Worm (Caenorhabditis elegans) whole organism, L1 larva: ENCODE data around the gene unk-1.
A peak's percentile ranks its signal among the peaks of the same experiment; 100 is the strongest.

Source experiments
- C16A3.4 ChIP-seq: fragments of 150-350 bp; optimal IDR thresholded peaks from 2 replicates; lab custom pipeline; 2014; ENCODE audit warnings: missing biosample characterization, missing genetic modification characterization
- Y116A8C.19 ChIP-seq: sonication (generic microtip); optimal IDR thresholded peaks from 2 replicates; lab custom pipeline; 2016; ENCODE audit warnings: missing compliant biosample characterization, missing genetic modification characterization, borderline replicate concordance
- ama-1 ChIP-seq: fragments of 150-350 bp; optimal IDR thresholded peaks from 2 replicates; lab custom pipeline; 2014
- blmp-1 ChIP-seq: fragments of 150-350 bp; optimal IDR thresholded peaks from 2 replicates; lab custom pipeline; 2014; ENCODE audit warnings: missing biosample characterization, missing genetic modification characterization
- ceh-82 ChIP-seq, 3 experiments: fragments of 150-350 bp in 1 of 3; sonication (generic microtip) in 2 of 3; optimal IDR thresholded peaks; 2 replicates each; lab custom pipeline; 2014 to 2017; ENCODE audit warnings: missing biosample characterization in 3 of 3, missing genetic modification characterization in 3 of 3
- dsc-1 ChIP-seq: sonication (generic microtip); optimal IDR thresholded peaks from 2 replicates; lab custom pipeline; 2016; ENCODE audit warnings: mild to moderate bottlenecking, missing genetic modification characterization, missing compliant biosample characterization
- efl-1 ChIP-seq, 4 experiments: fragments of 150-350 bp; optimal IDR thresholded peaks in 3 of 4; peaks in 1 of 4; 1 replicate in 1 of 4; 2 replicates in 3 of 4; lab custom pipeline; 2014; ENCODE audit warnings: missing biosample characterization in 2 of 4, missing genetic modification characterization in 2 of 4, missing genetic modification reagents in 2 of 4
- efl-3 ChIP-seq: fragments of 200-800 bp; sonication (Bioruptor generic); optimal IDR thresholded peaks from 2 replicates; lab custom pipeline; 2018; ENCODE audit warnings: mild to moderate bottlenecking, missing genetic modification characterization, missing compliant biosample characterization
- elt-3 ChIP-seq, 6 experiments: fragments of 150-350 bp in 1 of 6; sonication (generic microtip); optimal IDR thresholded peaks; 2 replicates each; lab custom pipeline; 2017 to 2018; ENCODE audit warnings: missing biosample characterization in 6 of 6, missing genetic modification characterization in 6 of 6, inconsistent platforms in 1 of 6
- fkh-10 ChIP-seq: sonication (generic microtip); optimal IDR thresholded peaks from 2 replicates; lab custom pipeline; 2017; ENCODE audit warnings: missing biosample characterization, missing genetic modification reagents, missing genetic modification characterization
- fkh-4 ChIP-seq: sonication (generic microtip); optimal IDR thresholded peaks from 2 replicates; lab custom pipeline; 2016; ENCODE audit warnings: missing compliant biosample characterization, missing genetic modification characterization, borderline replicate concordance
- fos-1 ChIP-seq: fragments of 150-350 bp; optimal IDR thresholded peaks from 2 replicates; lab custom pipeline; 2014; ENCODE audit warnings: missing biosample characterization, missing genetic modification characterization
- irx-1 ChIP-seq: sonication (generic microtip); optimal IDR thresholded peaks from 2 replicates; lab custom pipeline; 2016; ENCODE audit warnings: missing genetic modification characterization, missing compliant biosample characterization
- jun-1 ChIP-seq: fragments of 150-350 bp; optimal IDR thresholded peaks from 2 replicates; lab custom pipeline; 2014; ENCODE audit warnings: missing biosample characterization, missing genetic modification reagents, missing genetic modification characterization
- lin-14 ChIP-seq: fragments of 200-800 bp; sonication (Bioruptor generic); optimal IDR thresholded peaks from 2 replicates; lab custom pipeline; 2018; ENCODE audit warnings: mild to moderate bottlenecking, missing genetic modification characterization, moderate library complexity, missing compliant biosample characterization
- lin-15B ChIP-seq: fragments of 150-350 bp; sonication (generic microtip); optimal IDR thresholded peaks from 3 replicates; lab custom pipeline; 2014; ENCODE audit warnings: missing biosample characterization, missing genetic modification characterization
- lin-35 ChIP-seq, 2 experiments: fragments of 150-350 bp; optimal IDR thresholded peaks; 2 replicates each; lab custom pipeline; 2014; ENCODE audit warnings: missing biosample characterization in 2 of 2, missing genetic modification characterization in 2 of 2, missing genetic modification reagents in 2 of 2
- lin-39 ChIP-seq: fragments of 150-350 bp; optimal IDR thresholded peaks from 2 replicates; lab custom pipeline; 2014; ENCODE audit warnings: missing biosample characterization, missing genetic modification reagents, missing genetic modification characterization
- lir-3 ChIP-seq: sonication (generic microtip); optimal IDR thresholded peaks from 2 replicates; lab custom pipeline; 2016; ENCODE audit warnings: mild to moderate bottlenecking, missing genetic modification characterization, moderate library complexity, missing compliant biosample characterization; ENCODE audit not compliant: poor library complexity
- mab-9 ChIP-seq: fragments of 200-800 bp; sonication (Bioruptor generic); IDR thresholded peaks from 2 replicates; pipeline ENCODE4 v1.3.6; 2022; ENCODE audit warnings: missing genetic modification reagents, missing genetic modification characterization, missing compliant biosample characterization
- mep-1 ChIP-seq: fragments of 150-350 bp; optimal IDR thresholded peaks from 2 replicates; lab custom pipeline; 2014; ENCODE audit warnings: missing biosample characterization, missing genetic modification characterization
- nhr-11 ChIP-seq: fragments of 150-350 bp; optimal IDR thresholded peaks from 2 replicates; lab custom pipeline; 2014; ENCODE audit warnings: missing biosample characterization, missing genetic modification characterization
- nhr-19 ChIP-seq: fragments of 200-800 bp; sonication (Bioruptor generic); conservative IDR thresholded peaks from 2 replicates; pipeline ENCODE4 v1.3.6; 2022; ENCODE audit warnings: missing genetic modification characterization, missing compliant biosample characterization
- nhr-20 ChIP-seq: sonication (generic microtip); optimal IDR thresholded peaks from 2 replicates; lab custom pipeline; 2016; ENCODE audit warnings: mild to moderate bottlenecking, missing genetic modification characterization, missing compliant biosample characterization
- nhr-47 ChIP-seq: sonication (generic microtip); optimal IDR thresholded peaks from 2 replicates; lab custom pipeline; 2016; ENCODE audit warnings: mild to moderate bottlenecking, missing genetic modification characterization, moderate library complexity, missing compliant biosample characterization
- nhr-71 ChIP-seq: sonication (generic microtip); optimal IDR thresholded peaks from 2 replicates; lab custom pipeline; 2016; ENCODE audit warnings: mild to moderate bottlenecking, missing genetic modification characterization, moderate library complexity, missing compliant biosample characterization
- nhr-90 ChIP-seq: sonication (generic microtip); optimal IDR thresholded peaks from 2 replicates; lab custom pipeline; 2016; ENCODE audit warnings: mild to moderate bottlenecking, missing genetic modification characterization, missing compliant biosample characterization; ENCODE audit not compliant: poor library complexity
- rnt-1 ChIP-seq: sonication (generic microtip); optimal IDR thresholded peaks from 2 replicates; lab custom pipeline; 2016; ENCODE audit warnings: mild to moderate bottlenecking, missing genetic modification characterization, moderate library complexity, missing compliant biosample characterization
- snu-23 ChIP-seq: sonication (generic microtip); optimal IDR thresholded peaks from 2 replicates; lab custom pipeline; 2016; ENCODE audit warnings: missing genetic modification characterization, missing compliant biosample characterization
- sox-4 ChIP-seq: sonication (generic microtip); optimal IDR thresholded peaks from 2 replicates; lab custom pipeline; 2016; ENCODE audit warnings: missing genetic modification characterization, missing compliant biosample characterization
- sup-37 ChIP-seq: fragments of 200-800 bp; sonication (Bioruptor generic); optimal IDR thresholded peaks from 2 replicates; lab custom pipeline; 2018; ENCODE audit warnings: mild to moderate bottlenecking, missing genetic modification characterization, missing compliant biosample characterization
- swsn-7 ChIP-seq: sonication (generic microtip); optimal IDR thresholded peaks from 2 replicates; lab custom pipeline; 2016; ENCODE audit warnings: missing genetic modification characterization, missing compliant biosample characterization
- tlp-1 ChIP-seq: fragments of 150-350 bp; optimal IDR thresholded peaks from 2 replicates; lab custom pipeline; 2014; ENCODE audit warnings: missing biosample characterization, missing genetic modification characterization
- unc-130 ChIP-seq: fragments of 150-350 bp; optimal IDR thresholded peaks from 2 replicates; lab custom pipeline; 2017; ENCODE audit warnings: missing biosample characterization, missing genetic modification characterization, inconsistent platforms
- xbp-1 ChIP-seq: sonication (generic microtip); optimal IDR thresholded peaks from 2 replicates; lab custom pipeline; 2016; ENCODE audit warnings: missing genetic modification characterization, missing compliant biosample characterization
- zag-1 ChIP-seq: fragments of 150-350 bp; optimal IDR thresholded peaks from 2 replicates; lab custom pipeline; 2014; ENCODE audit warnings: missing biosample characterization, missing genetic modification characterization
- ztf-11 ChIP-seq, 2 experiments: sonication (generic microtip); optimal IDR thresholded peaks; 2 replicates each; lab custom pipeline; 2016 to 2017; ENCODE audit warnings: missing genetic modification characterization in 2 of 2, missing biosample characterization in 1 of 2, missing compliant biosample characterization in 1 of 2

unk-1 gene

DNA sequence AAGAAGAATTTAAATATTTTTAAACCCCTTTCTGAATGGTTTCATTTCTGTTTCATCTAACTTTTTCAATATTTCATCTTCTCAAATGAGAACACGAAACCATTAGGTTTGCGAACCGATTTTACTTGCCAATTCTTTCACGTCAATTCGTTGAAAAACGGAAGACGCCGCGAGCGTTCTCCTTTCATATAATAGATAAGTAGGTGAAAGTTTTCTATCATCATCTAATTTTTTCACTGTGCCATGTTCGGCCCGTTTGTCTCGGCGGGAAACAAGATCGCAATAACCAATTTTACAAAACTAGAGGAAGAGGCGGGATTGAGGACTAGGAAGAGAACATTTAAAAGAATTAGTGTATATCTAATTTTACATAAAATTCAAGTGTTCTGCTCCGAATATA lies 30.4 kb downstream of the unk-1 start, which contains the start of gene C18A11.4:
Gene C18A11.4 (plus strand): TSS at position 367 of the 400 bp plus-strand sequence.
- no peak for TF ChIP-seq irx-1
- peak; percentile 85 for TF ChIP-seq blmp-1 (tag; lab: Kevin White, UChicago)

ce11 chrX:8048637-8049036 lies 33.9 kb downstream of the unk-1 start:
- TF ChIP-seq mab-9 (GFP tag; lab: Robert Waterston, UW) (no peak), lir-3 (tag; lab: Kevin White, UChicago) (peak; percentile 12), lin-14 (GFP tag; lab: Kevin White, UChicago) (peak; percentile 26), sup-37 (GFP tag; lab: Kevin White, UChicago) (no peak), fkh-4 (tag; lab: Kevin White, UChicago) (no peak), ceh-82 (tag; optimal IDR thresholded peaks at IDR 0.05; lab: Kevin White, UChicago) (peak in 1 of 3 experiments; percentile 15), sox-4 (tag; lab: Kevin White, UChicago) (peak; percentile 9), zag-1 (tag; lab: Kevin White, UChicago) (no peak), fos-1 (tag; lab: Kevin White, UChicago) (peak; percentile 7), nhr-90 (tag; lab: Kevin White, UChicago) (peak; percentile 56), swsn-7 (peak; percentile 9), nhr-47 (tag; lab: Kevin White, UChicago) (peak; percentile 63), Y116A8C.19 (tag; lab: Kevin White, UChicago) (no peak), efl-3 (GFP tag; lab: Kevin White, UChicago) (no peak), ztf-11 (tag; optimal IDR thresholded peaks at IDR 0.05; lab: Kevin White, UChicago) (no peak), nhr-71 (tag; lab: Kevin White, UChicago) (peak; percentile 50), xbp-1 (peak; percentile 38), snu-23 (GFP tag; lab: Kevin White, UChicago) (peak; percentile 68), lin-39 (peak; percentile 41), elt-3 (tag; optimal IDR thresholded peaks at IDR 0.05; lab: Kevin White, UChicago) (peak in 1 of 6 experiments; percentile 2), mep-1 (tag; lab: Kevin White, UChicago) (peak; percentile 50), nhr-20 (tag; lab: Kevin White, UChicago) (peak; percentile 45), rnt-1 (peak; percentile 14), lin-35 (GFP tag; optimal IDR thresholded peaks at IDR 0.05; lab: Kevin White, UChicago) (peak in 1 of 2 experiments; percentile 33), lin-15B (tag; lab: Kevin White, UChicago) (no peak), C16A3.4 (tag; lab: Kevin White, UChicago) (peak; percentile 40), fkh-10 (GFP tag; lab: Kevin White, UChicago) (no peak), tlp-1 (tag; lab: Kevin White, UChicago) (no peak), dsc-1 (tag; lab: Kevin White, UChicago) (peak; percentile 65), efl-1 (optimal IDR thresholded peaks at IDR 0.05; lab: Kevin White, UChicago) (peak in 1 of 2 experiments; percentile 9), efl-1 (GFP tag; optimal IDR thresholded peaks at IDR 0.05 in 1 of 2; lab: Kevin White, UChicago) (no peak), jun-1 (peak; percentile 55), unc-130 (tag; lab: Kevin White, UChicago) (no peak), nhr-19 (peak; percentile 35; the same call in 1 of the 2 replicates), blmp-1 (tag; lab: Kevin White, UChicago) (no peak), nhr-11 (tag; lab: Kevin White, UChicago) (no peak)
- TF ChIP-seq, all 84 proteins: peak for 22

DNA sequence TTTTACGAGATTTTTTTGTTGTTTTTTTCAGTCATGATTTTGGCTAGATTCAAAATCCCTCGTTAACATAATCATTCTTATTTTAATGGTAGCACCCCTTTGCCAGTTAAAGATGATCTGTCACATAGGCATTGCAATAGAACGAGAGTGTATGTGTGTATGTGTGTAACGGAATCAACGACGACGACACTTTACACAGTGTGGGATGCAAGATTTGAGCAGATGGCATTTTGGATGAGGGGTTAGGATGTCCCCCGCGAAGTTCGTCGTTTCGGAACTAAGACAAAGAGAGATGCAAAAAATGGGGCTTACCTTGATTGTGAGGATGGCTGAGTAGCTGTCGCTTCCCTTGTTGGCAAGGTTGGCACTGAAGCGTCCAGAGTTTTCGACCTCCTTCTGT lies 37.3 kb downstream of the unk-1 start:
- TF ChIP-seq rnt-1 (peak; percentile 35), lin-15B (tag; lab: Kevin White, UChicago) (no peak), ama-1 (lab: Kevin White, UChicago) (no peak), dsc-1 (tag; lab: Kevin White, UChicago) (peak; percentile 27), lin-14 (GFP tag; lab: Kevin White, UChicago) (peak; percentile 13)
- TF ChIP-seq, all 84 proteins: peak for 3
